Fruit fly (Drosophila melanogaster) whole organism, embryonic: ENCODE data around the gene CG32809.

ENCODE experiments used
- ATbp ChIP-seq: fragments of 200-800 bp; sonication (Bioruptor generic); optimal IDR thresholded peaks from 2 replicates; lab custom pipeline; 2017; ENCODE audit warnings: missing biosample characterization, mild to moderate bottlenecking, missing genetic modification characterization, missing genetic modification reagents
- CG11398 ChIP-seq: fragments of 200-800 bp; sonication (Bioruptor generic); optimal IDR thresholded peaks from 2 replicates; lab custom pipeline; 2016; ENCODE audit warnings: missing biosample characterization, missing genetic modification characterization
- CG11504 ChIP-seq: fragments of 200-800 bp; sonication (Bioruptor generic); optimal IDR thresholded peaks from 3 replicates; lab custom pipeline; 2019; ENCODE audit warnings: missing biosample characterization, mild to moderate bottlenecking, missing genetic modification characterization, moderate library complexity
- CG14014 ChIP-seq: fragments of 200-800 bp; sonication (Bioruptor generic); IDR thresholded peaks from 2 replicates; pipeline ENCODE4 v1.3.6; 2022; ENCODE audit warnings: missing biosample characterization, missing genetic modification characterization
- CG15601 ChIP-seq: fragments of 200-800 bp; sonication (Bioruptor generic); optimal IDR thresholded peaks from 3 replicates; lab custom pipeline; 2019; ENCODE audit warnings: missing biosample characterization, mild to moderate bottlenecking, missing genetic modification characterization, moderate library complexity
- CG15696 ChIP-seq: fragments of 200-800 bp; sonication (Bioruptor generic); optimal IDR thresholded peaks from 2 replicates; lab custom pipeline; 2019; ENCODE audit warnings: missing biosample characterization, mild to moderate bottlenecking, missing genetic modification characterization, moderate library complexity
- CG17361 ChIP-seq: fragments of 200-800 bp; sonication (Bioruptor generic); IDR thresholded peaks from 3 replicates; pipeline ENCODE4 v1.3.6; 2022; ENCODE audit warnings: missing biosample characterization, missing genetic modification characterization
- CG17612 ChIP-seq: fragments of 200-800 bp; sonication (Bioruptor generic); IDR thresholded peaks from 2 replicates; pipeline ENCODE4 v1.3.6; 2022; ENCODE audit warnings: missing biosample characterization, missing genetic modification characterization
- CG2116 ChIP-seq: fragments of 200-800 bp; sonication (Bioruptor generic); optimal IDR thresholded peaks from 3 replicates; lab custom pipeline; 2018; ENCODE audit warnings: missing biosample characterization, mild to moderate bottlenecking, missing genetic modification characterization
- CG2889 ChIP-seq: fragments of 200-800 bp; sonication (Bioruptor generic); IDR thresholded peaks from 3 replicates; pipeline ENCODE4 v1.3.6; 2022; ENCODE audit warnings: missing biosample characterization, missing genetic modification characterization
- CG30020 ChIP-seq: fragments of 200-800 bp; optimal IDR thresholded peaks from 2 replicates; lab custom pipeline; 2019; ENCODE audit warnings: missing biosample characterization, mild to moderate bottlenecking, missing genetic modification characterization, moderate library complexity
- CG32532 ChIP-seq: fragments of 200-800 bp; sonication (Bioruptor generic); IDR thresholded peaks from 2 replicates; pipeline ENCODE4 v1.3.6; 2022; ENCODE audit warnings: missing biosample characterization, missing genetic modification characterization
- CG34422 ChIP-seq: fragments of 200-800 bp; sonication (Bioruptor generic); IDR thresholded peaks from 3 replicates; pipeline ENCODE4 v1.3.6; 2022; ENCODE audit warnings: missing biosample characterization, missing genetic modification characterization
- CG43689 ChIP-seq: fragments of 200-800 bp; sonication (Bioruptor generic); IDR thresholded peaks from 2 replicates; pipeline ENCODE4 v1.3.6; 2022; ENCODE audit warnings: missing biosample characterization, missing genetic modification characterization
- CG6765 ChIP-seq: fragments of 200-800 bp; sonication (Bioruptor generic); optimal IDR thresholded peaks from 3 replicates; lab custom pipeline; 2017; ENCODE audit warnings: missing biosample characterization, mild to moderate bottlenecking, missing genetic modification characterization
- CG7928 ChIP-seq: fragments of 200-800 bp; sonication (Bioruptor generic); optimal IDR thresholded peaks from 2 replicates; lab custom pipeline; 2017; ENCODE audit warnings: missing biosample characterization, mild to moderate bottlenecking, missing genetic modification characterization
- CG7963 ChIP-seq: fragments of 200-800 bp; sonication (Bioruptor generic); IDR thresholded peaks from 3 replicates; pipeline ENCODE4 v1.3.6; 2022; ENCODE audit warnings: missing biosample characterization, missing genetic modification characterization; ENCODE audit not compliant: partially characterized antibody
- CG8359 ChIP-seq: fragments of 200-800 bp; sonication (Bioruptor generic); optimal IDR thresholded peaks from 2 replicates; lab custom pipeline; 2017; ENCODE audit warnings: missing biosample characterization, mild to moderate bottlenecking, missing genetic modification characterization, borderline replicate concordance
- CHES-1-like ChIP-seq: fragments of 200-800 bp; sonication (Bioruptor generic); optimal IDR thresholded peaks from 2 replicates; lab custom pipeline; 2016; ENCODE audit warnings: missing biosample characterization, missing genetic modification characterization
- Deaf1 ChIP-seq: fragments of 200-800 bp; optimal IDR thresholded peaks from 3 replicates; lab custom pipeline; 2019; ENCODE audit warnings: missing biosample characterization, mild to moderate bottlenecking, missing genetic modification characterization, moderate library complexity
- Doc3 ChIP-seq: fragments of 200-800 bp; sonication (Bioruptor generic); IDR thresholded peaks from 3 replicates; pipeline ENCODE4 v1.3.6; 2022; ENCODE audit warnings: missing biosample characterization, missing genetic modification characterization; ENCODE audit not compliant: partially characterized antibody
- Gsc ChIP-seq: fragments of 200-800 bp; sonication (Bioruptor generic); IDR thresholded peaks from 2 replicates; pipeline ENCODE4 v1.3.6; 2022; ENCODE audit warnings: missing biosample characterization, missing genetic modification characterization
- Hr78 ChIP-seq, 2 experiments: fragments of 200-800 bp in 1 of 2; fragments of >200 bp in 1 of 2; sonication (Bioruptor generic) in 1 of 2; optimal IDR thresholded peaks; 2 replicates each; lab custom pipeline; 2017 to 2019; ENCODE audit warnings: missing biosample characterization in 2 of 2, missing genetic modification characterization in 2 of 2, mild to moderate bottlenecking in 1 of 2, moderate library complexity in 1 of 2
- MESR4 ChIP-seq: fragments of 200-800 bp; sonication (Bioruptor generic); optimal IDR thresholded peaks from 2 replicates; lab custom pipeline; 2018; ENCODE audit warnings: missing biosample characterization, mild to moderate bottlenecking, missing genetic modification characterization, moderate library complexity
- Max ChIP-seq: fragments of 200-800 bp; sonication (Bioruptor generic); optimal IDR thresholded peaks from 2 replicates; lab custom pipeline; 2016; ENCODE audit warnings: missing biosample characterization, mild to moderate bottlenecking, missing genetic modification characterization
- Myb ChIP-seq: fragments of 200-800 bp; sonication (Bioruptor generic); optimal IDR thresholded peaks from 2 replicates; lab custom pipeline; 2016; ENCODE audit warnings: missing biosample characterization, missing genetic modification characterization
- Nf-YA ChIP-seq: fragments of 200-800 bp; sonication (Bioruptor generic); IDR thresholded peaks from 2 replicates; pipeline ENCODE4 v1.3.6; 2022; ENCODE audit warnings: missing biosample characterization, missing genetic modification characterization
- Pdp1 ChIP-seq, 2 experiments: fragments of 200-800 bp; sonication (Bioruptor generic); optimal IDR thresholded peaks; 3 replicates each; lab custom pipeline; 2016; ENCODE audit warnings: missing biosample characterization in 2 of 2, missing genetic modification characterization in 2 of 2, mild to moderate bottlenecking in 1 of 2, moderate library complexity in 1 of 2
- Rx ChIP-seq: fragments of 200-800 bp; sonication (Bioruptor generic); IDR thresholded peaks from 2 replicates; pipeline ENCODE4 v1.3.6; 2022; ENCODE audit warnings: missing biosample characterization, missing genetic modification characterization
- Sox100B ChIP-seq: fragments of 200-800 bp; sonication (Bioruptor generic); optimal IDR thresholded peaks from 3 replicates; lab custom pipeline; 2018; ENCODE audit warnings: missing biosample characterization, mild to moderate bottlenecking, missing genetic modification characterization
- Spps ChIP-seq: fragments of 200-800 bp; sonication (Bioruptor generic); optimal IDR thresholded peaks from 2 replicates; lab custom pipeline; 2018; ENCODE audit warnings: missing biosample characterization, mild to moderate bottlenecking, missing genetic modification characterization
- Tbp ChIP-seq: fragments of >200 bp; optimal IDR thresholded peaks from 2 replicates; lab custom pipeline; 2018; ENCODE audit warnings: missing biosample characterization, missing genetic modification characterization
- ase ChIP-seq: fragments of 200-800 bp; sonication (Bioruptor generic); IDR thresholded peaks from 3 replicates; pipeline ENCODE4 v1.3.6; 2022; ENCODE audit warnings: missing biosample characterization, missing genetic modification characterization
- bbx ChIP-seq: fragments of 200-800 bp; sonication (Bioruptor generic); IDR thresholded peaks from 2 replicates; pipeline ENCODE4 v1.3.6; 2022; ENCODE audit warnings: missing biosample characterization, missing genetic modification characterization; ENCODE audit not compliant: partially characterized antibody
- cato ChIP-seq: fragments of 200-800 bp; sonication (Bioruptor generic); optimal IDR thresholded peaks from 2 replicates; lab custom pipeline; 2016; ENCODE audit warnings: missing biosample characterization, missing genetic modification characterization, borderline replicate concordance
- gfzf ChIP-seq: fragments of 200-800 bp; sonication (Bioruptor generic); optimal IDR thresholded peaks from 2 replicates; lab custom pipeline; 2016; ENCODE audit warnings: missing biosample characterization, mild to moderate bottlenecking, missing genetic modification characterization, moderate library complexity
- grau ChIP-seq: fragments of 200-800 bp; optimal IDR thresholded peaks from 3 replicates; lab custom pipeline; 2019; ENCODE audit warnings: missing biosample characterization, mild to moderate bottlenecking, missing genetic modification characterization, moderate library complexity
- klu ChIP-seq: fragments of 200-800 bp; sonication (Bioruptor generic); IDR thresholded peaks from 2 replicates; pipeline ENCODE4 v1.3.6; 2022; ENCODE audit warnings: missing biosample characterization, missing genetic modification characterization
- kni ChIP-seq: fragments of 200-800 bp; sonication (Bioruptor generic); optimal IDR thresholded peaks from 3 replicates; lab custom pipeline; 2017; ENCODE audit warnings: mild to moderate bottlenecking, missing biosample characterization, missing genetic modification reagents, missing genetic modification characterization
- pb ChIP-seq: fragments of 200-800 bp; sonication (Bioruptor generic); optimal IDR thresholded peaks from 3 replicates; lab custom pipeline; 2016; ENCODE audit warnings: missing biosample characterization, missing genetic modification characterization
- pita ChIP-seq: fragments of 200-800 bp; sonication (Bioruptor generic); optimal IDR thresholded peaks from 2 replicates; lab custom pipeline; 2017; ENCODE audit warnings: missing biosample characterization, mild to moderate bottlenecking, missing genetic modification characterization
- pros ChIP-seq: fragments of 200-800 bp; sonication (Bioruptor generic); optimal IDR thresholded peaks from 3 replicates; lab custom pipeline; 2019; ENCODE audit warnings: missing biosample characterization, mild to moderate bottlenecking, missing genetic modification characterization, moderate library complexity
- repo ChIP-seq: fragments of 200-800 bp; sonication (Bioruptor generic); optimal IDR thresholded peaks from 2 replicates; lab custom pipeline; 2016; ENCODE audit warnings: missing biosample characterization, missing genetic modification characterization
- run ChIP-seq: fragments of 200-800 bp; sonication (Bioruptor generic); optimal IDR thresholded peaks from 3 replicates; lab custom pipeline; 2018; ENCODE audit warnings: missing biosample characterization, mild to moderate bottlenecking, missing genetic modification characterization
- sim ChIP-seq: fragments of 200-800 bp; sonication (Bioruptor generic); IDR thresholded peaks from 2 replicates; pipeline ENCODE4 v1.3.6; 2022; ENCODE audit warnings: missing biosample characterization, missing genetic modification characterization
- sna ChIP-seq: fragments of 200-800 bp; sonication (Bioruptor generic); IDR thresholded peaks from 2 replicates; pipeline ENCODE4 v1.3.6; 2022; ENCODE audit warnings: missing biosample characterization, missing genetic modification characterization; ENCODE audit not compliant: partially characterized antibody
- tna ChIP-seq: fragments of 200-800 bp; sonication (Bioruptor generic); IDR thresholded peaks from 2 replicates; pipeline ENCODE4 v1.3.6; 2022; ENCODE audit warnings: missing biosample characterization, missing genetic modification characterization; ENCODE audit not compliant: partially characterized antibody
- tup ChIP-seq: fragments of 200-800 bp; sonication (Bioruptor generic); optimal IDR thresholded peaks from 2 replicates; lab custom pipeline; 2016; ENCODE audit warnings: missing biosample characterization, mild to moderate bottlenecking, missing genetic modification characterization, moderate library complexity
- wor ChIP-seq: fragments of 200-800 bp; sonication (Bioruptor generic); IDR thresholded peaks from 2 replicates; pipeline ENCODE4 v1.3.6; 2022; ENCODE audit warnings: missing biosample characterization, missing genetic modification characterization
- zf30C ChIP-seq: fragments of 200-800 bp; sonication (Bioruptor generic); optimal IDR thresholded peaks from 3 replicates; lab custom pipeline; 2018; ENCODE audit warnings: missing biosample characterization, mild to moderate bottlenecking, missing genetic modification characterization

Gene CG32809

dm6 chrX:1669214-1669613 lies 23.4 kb downstream of the CG32809 start, which contains the start of the genes CG3740 and hfw (continued):
- TF ChIP-seq CG2116 (GFP tag; lab: Kevin White, UChicago), result peak; percentile 71
- peak; percentile 35 for TF ChIP-seq Spps (tag; lab: Kevin White, UChicago)
- TF ChIP-seq CG7928 (GFP tag; lab: Kevin White, UChicago), result no peak
- no peak for TF ChIP-seq pb (GFP tag; lab: Kevin White, UChicago)
- TF ChIP-seq sna, result peak; percentile 84
- no peak for TF ChIP-seq CG6765 (GFP tag; lab: Kevin White, UChicago)
- TF ChIP-seq repo (GFP tag; lab: Kevin White, UChicago), result no peak
- TF ChIP-seq CG14014 (GFP tag; lab: Robert Waterston, UW), result peak; percentile 60
- peak; percentile 85 for TF ChIP-seq Doc3
- TF ChIP-seq CG8359, result no peak
- peak; percentile 82 for TF ChIP-seq CG32532 (GFP tag; lab: Robert Waterston, UW)
- TF ChIP-seq wor (GFP tag; lab: Robert Waterston, UW), result peak; percentile 37; the same call in 1 of the 2 replicates
- TF ChIP-seq CG15601 (tag; lab: Kevin White, UChicago), result no peak
- peak; percentile 28 for TF ChIP-seq Deaf1 (tag; lab: Kevin White, UChicago)
- no peak for TF ChIP-seq Tbp (GFP tag; lab: Kevin White, UChicago)
- peak; percentile 34 for TF ChIP-seq Max (GFP tag; lab: Kevin White, UChicago)
- TF ChIP-seq sim (GFP tag; lab: Robert Waterston, UW), result no peak
- TF ChIP-seq kni (GFP tag; lab: Kevin White, UChicago), result no peak
- TF ChIP-seq klu (GFP tag; lab: Robert Waterston, UW), result peak; percentile 47; the same call in 1 of the 2 replicates
- TF ChIP-seq CHES-1-like (GFP tag; lab: Kevin White, UChicago), result peak; percentile 17
- TF ChIP-seq run, result no peak
- peak; percentile 53; the same call in 2 of the 3 replicates for TF ChIP-seq CG2889 (GFP tag; lab: Robert Waterston, UW)
- TF ChIP-seq MESR4 (GFP tag; lab: Kevin White, UChicago), result no peak
- peak; percentile 82 for TF ChIP-seq CG7963 (GFP tag; lab: Robert Waterston, UW)
- peak; percentile 53 for TF ChIP-seq CG30020 (tag; lab: Kevin White, UChicago)
- 0 out of 2 replicates have a peak, but pooled peaks have one; percentile 27 for TF ChIP-seq Nf-YA (GFP tag; lab: Robert Waterston, UW)
- TF ChIP-seq tup (GFP tag; lab: Kevin White, UChicago), result peak; percentile 23
- TF ChIP-seq CG17361, result peak; percentile 82
- TF ChIP-seq Sox100B, result no peak
- TF ChIP-seq CG15696 (tag; lab: Kevin White, UChicago), result peak; percentile 65
- TF ChIP-seq pros (GFP tag; lab: Kevin White, UChicago), result no peak
- no peak for TF ChIP-seq CG11398 (GFP tag; lab: Kevin White, UChicago)
- peak; percentile 24 for TF ChIP-seq cato (GFP tag; lab: Kevin White, UChicago)
- peak; percentile 82 for TF ChIP-seq bbx
- TF ChIP-seq CG11504, result no peak
- peak; percentile 65 for TF ChIP-seq Rx (GFP tag; lab: Robert Waterston, UW)
- TF ChIP-seq CG17612, result peak; percentile 28; the same call in 1 of the 2 replicates
- no peak for TF ChIP-seq Hr78 (GFP tag; optimal IDR thresholded peaks at IDR 0.05; lab: Kevin White, UChicago)
- TF ChIP-seq Myb (GFP tag; lab: Kevin White, UChicago), result no peak
- no peak for TF ChIP-seq pita
- peak; percentile 78 for TF ChIP-seq grau
- peak; percentile 75; the same call in 2 of the 3 replicates for TF ChIP-seq CG34422 (GFP tag; lab: Robert Waterston, UW)
- peak; percentile 61; the same call in 1 of the 3 replicates for TF ChIP-seq ase (GFP tag; lab: Robert Waterston, UW)
- TF ChIP-seq gfzf (GFP tag; lab: Kevin White, UChicago), result no peak
- no peak for TF ChIP-seq Gsc (GFP tag; lab: Robert Waterston, UW)
- peak; percentile 78; the same call in 1 of the 2 replicates for TF ChIP-seq tna (GFP tag; lab: Robert Waterston, UW)
- TF ChIP-seq zf30C (GFP tag; lab: Kevin White, UChicago), result no peak
- peak; percentile 18 for TF ChIP-seq ATbp (GFP tag; lab: Kevin White, UChicago)
- TF ChIP-seq Pdp1 (GFP tag; optimal IDR thresholded peaks at IDR 0.05; lab: Kevin White, UChicago), result peak; percentile 27 to 40
- TF ChIP-seq CG43689 (GFP tag; lab: Robert Waterston, UW), result no peak
